Worm (Caenorhabditis elegans): ENCODE measurements around the gene trul-1.

trul-1 gene

DNA sequence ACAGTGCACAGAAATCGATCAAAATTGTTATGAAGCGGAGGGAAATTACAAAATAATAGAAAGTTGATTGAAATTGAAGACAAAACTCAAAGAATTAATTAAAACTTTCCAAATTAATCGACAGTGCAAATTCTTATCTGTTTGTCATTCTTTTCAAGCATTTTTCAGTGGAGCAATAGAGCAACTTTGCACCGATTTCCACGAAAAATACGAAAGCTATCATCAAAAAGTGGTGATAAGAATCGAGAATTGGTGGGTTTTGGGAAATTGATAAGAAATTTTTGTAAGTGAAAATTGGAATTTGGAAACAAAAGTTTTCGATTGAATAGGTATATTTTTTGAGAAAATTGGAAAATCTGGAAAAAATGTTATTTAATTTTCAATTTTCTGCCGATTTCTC, 42.3 kb downstream of the trul-1 start:
- no peak for TF ChIP-seq ceh-2 (tag; optimal IDR thresholded peaks at IDR 0.05)
- TF ChIP-seq K09A11.1 (tag; optimal IDR thresholded peaks at IDR 0.05; ENCODE audit: insufficient read depth), result no peak
- TF ChIP-seq pqm-1 (tag; optimal IDR thresholded peaks at IDR 0.05), result peak; percentile 24
- no peak for TF ChIP-seq ceh-18 (tag; optimal IDR thresholded peaks at IDR 0.05)
- TF ChIP-seq elt-2 (tag; optimal IDR thresholded peaks at IDR 0.05), result peak; percentile 83

DNA sequence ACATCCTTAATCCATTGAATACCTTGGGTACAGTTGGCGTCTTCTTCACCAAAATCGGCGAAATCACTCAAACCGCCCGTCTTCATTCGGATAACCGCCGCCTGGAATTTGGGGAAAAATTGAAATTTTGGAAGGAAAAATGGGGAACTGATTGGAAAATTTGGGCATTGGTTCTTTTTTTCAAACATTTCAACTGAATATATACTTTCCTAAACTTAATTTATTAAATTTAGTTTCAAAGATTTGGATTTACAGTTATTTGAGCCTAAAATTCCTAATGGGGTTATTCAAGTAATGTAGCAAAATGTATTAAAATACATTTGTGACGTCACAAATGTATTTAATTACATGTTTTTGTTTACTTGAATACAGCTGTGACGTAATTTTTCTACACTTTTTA, 44.7 kb downstream of the trul-1 start, which contains the start of gene laat-1:
Gene laat-1 (minus strand): TSS at position 101 of the 400 bp plus-strand sequence.
- TF ChIP-seq pha-2 (tag; optimal IDR thresholded peaks at IDR 0.05) (no peak), C08G9.2 (tag; optimal IDR thresholded peaks at IDR 0.05) (no peak), ceh-18 (tag; optimal IDR thresholded peaks at IDR 0.05) (no peak), ztf-16 (tag; optimal IDR thresholded peaks at IDR 0.05) (no peak), sox-4 (tag; optimal IDR thresholded peaks at IDR 0.05) (no peak), C38D4.7 (GFP tag; optimal IDR thresholded peaks at IDR 0.05) (no peak), nhr-11 (tag; optimal IDR thresholded peaks at IDR 0.05) (no peak), ceh-48 (tag; optimal IDR thresholded peaks at IDR 0.05) (no peak), K02D7.2 (tag; optimal IDR thresholded peaks at IDR 0.05) (no peak), npax-4 (tag; optimal IDR thresholded peaks at IDR 0.05) (no peak), pag-3 (tag; optimal IDR thresholded peaks at IDR 0.05; ENCODE audit: borderline replicate concordance) (no peak), ceh-34 (tag; optimal IDR thresholded peaks at IDR 0.05) (no peak), nfya-1 (tag; optimal IDR thresholded peaks at IDR 0.05) (no peak)

DNA sequence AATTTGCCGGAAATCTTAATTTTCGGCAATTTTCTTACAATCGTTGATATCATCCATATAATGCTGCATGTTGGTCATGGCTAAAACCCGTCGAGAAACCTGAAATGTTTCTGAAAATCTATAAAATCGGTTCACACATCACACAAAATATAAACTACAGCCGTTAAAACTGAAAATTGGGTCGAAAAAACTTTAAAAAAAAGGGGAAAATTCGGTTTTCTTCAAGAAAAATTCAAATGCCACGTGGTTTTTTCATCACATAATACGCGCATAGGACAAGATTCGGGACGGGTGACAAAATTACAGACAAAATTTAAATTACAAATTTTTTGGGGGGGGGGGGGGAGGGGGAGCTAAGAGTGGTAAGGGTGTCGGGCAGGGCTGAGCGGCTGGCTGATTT, 49.7 kb downstream of the trul-1 start, which contains the start of gene Y43H11AL.1:
Gene Y43H11AL.1 (minus strand): TSS at position 101 of the 400 bp plus-strand sequence.
- TF ChIP-seq zip-5 (tag; optimal IDR thresholded peaks at IDR 0.05), result no peak
- no peak for TF ChIP-seq gmeb-2 (tag; optimal IDR thresholded peaks at IDR 0.05)
- TF ChIP-seq ceh-2 (tag; optimal IDR thresholded peaks at IDR 0.05), result no peak
- TF ChIP-seq hlh-15 (tag; optimal IDR thresholded peaks at IDR 0.05), result no peak
- TF ChIP-seq C38D4.7 (GFP tag; optimal IDR thresholded peaks at IDR 0.05), result no peak

Measured in whole organism, late embryonic.